Fruit fly (Drosophila melanogaster): ENCODE results near the gene Klp31E.
A peak's percentile ranks its signal among the peaks of the same experiment; 100 is the strongest.

DNA sequence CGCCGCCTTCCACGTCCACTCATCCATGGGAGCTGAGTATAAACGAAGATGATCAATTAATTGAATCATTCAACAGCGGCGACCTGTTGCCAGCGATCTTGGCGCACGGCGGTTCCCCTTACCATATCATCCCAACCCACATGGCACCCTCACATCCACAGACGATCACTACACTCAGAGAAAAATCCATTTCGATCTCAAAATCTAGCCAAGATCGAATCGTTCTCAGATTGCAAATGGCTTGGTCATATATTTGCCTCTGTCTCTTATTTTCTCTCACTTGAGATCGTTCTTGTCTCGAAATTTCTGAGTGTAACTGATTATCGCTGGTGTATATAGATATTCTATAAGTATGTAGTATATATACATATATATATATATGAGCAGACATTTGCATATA lies 54.6 kb downstream of the Klp31E start:
- TF ChIP-seq CG10431 (GFP tag; optimal IDR thresholded peaks at IDR 0.05) (no peak), az2 (GFP tag; optimal IDR thresholded peaks at IDR 0.05) (peak; percentile 55), CG30403 (GFP tag; optimal IDR thresholded peaks at IDR 0.05) (peak; percentile 59), Dref (GFP tag; IDR thresholded peaks at IDR 0.05) (no peak), Bdp1 (GFP tag; optimal IDR thresholded peaks at IDR 0.05) (no peak), CG15073 (GFP tag; optimal IDR thresholded peaks at IDR 0.05) (no peak), zen2 (GFP tag; IDR thresholded peaks at IDR 0.05; ENCODE audit: partially characterized antibody) (no peak), Dad (GFP tag; optimal IDR thresholded peaks at IDR 0.05) (peak; percentile 37), CG7745 (tag; optimal IDR thresholded peaks at IDR 0.05) (no peak)

Data from whole organism, embryonic.